Worm (Caenorhabditis elegans) whole organism, young adult: ENCODE results near the gene R11D1.12.

Source experiments
- B0336.3 ChIP-seq: fragments of 200-800 bp; sonication (Bioruptor generic); IDR thresholded peaks from 2 replicates; pipeline ENCODE4 v1.3.6; 2022; ENCODE audit warnings: missing genetic modification characterization, missing compliant biosample characterization
- C17E4.6 ChIP-seq: fragments of 200-800 bp; sonication (Bioruptor generic); IDR thresholded peaks from 2 replicates; pipeline ENCODE4 v1.3.6; 2022; ENCODE audit warnings: missing genetic modification reagents, missing genetic modification characterization, missing compliant biosample characterization
- F23B12.7 ChIP-seq: sonication (generic microtip); optimal IDR thresholded peaks from 2 replicates; lab custom pipeline; 2017; ENCODE audit warnings: missing genetic modification characterization, mild to moderate bottlenecking, missing compliant biosample characterization, antibody characterized with exemption, moderate library complexity; ENCODE audit not compliant: insufficient read depth
- F57A8.1 ChIP-seq: fragments of 200-800 bp; sonication (Bioruptor generic); optimal IDR thresholded peaks from 2 replicates; lab custom pipeline; 2018; ENCODE audit warnings: mild to moderate bottlenecking, missing genetic modification characterization, moderate library complexity, missing compliant biosample characterization
- K12H6.12 ChIP-seq: fragments of 200-800 bp; sonication (Bioruptor generic); optimal IDR thresholded peaks from 2 replicates; lab custom pipeline; 2018; ENCODE audit warnings: mild to moderate bottlenecking, missing genetic modification characterization, missing compliant biosample characterization
- T26A5.8 ChIP-seq: sonication (generic microtip); optimal IDR thresholded peaks from 2 replicates; lab custom pipeline; 2016; ENCODE audit warnings: missing genetic modification characterization, missing compliant biosample characterization
- ama-1 ChIP-seq, 3 experiments: fragments of 150-350 bp in 1 of 3; sonication (generic microtip) in 2 of 3; optimal IDR thresholded peaks; 2 replicates each; lab custom pipeline; 2014 to 2018; ENCODE audit warnings: missing biosample characterization in 2 of 3, missing genetic modification characterization in 2 of 3, missing genetic modification reagents in 2 of 3
- attf-5 ChIP-seq: fragments of 200-800 bp; sonication (Bioruptor generic); optimal IDR thresholded peaks from 2 replicates; lab custom pipeline; 2018; ENCODE audit warnings: mild to moderate bottlenecking, missing genetic modification characterization, missing compliant biosample characterization
- bed-1 ChIP-seq: fragments of 200-800 bp; sonication (Bioruptor generic); IDR thresholded peaks from 2 replicates; pipeline ENCODE4 v1.3.6; 2022; ENCODE audit warnings: missing genetic modification reagents, missing genetic modification characterization, missing compliant biosample characterization
- bed-2 ChIP-seq: fragments of 200-800 bp; sonication (Bioruptor generic); IDR thresholded peaks from 2 replicates; pipeline ENCODE4 v1.3.6; 2022; ENCODE audit warnings: missing genetic modification reagents, missing genetic modification characterization, missing compliant biosample characterization
- cebp-1 ChIP-seq, 2 experiments: fragments of 200-800 bp in 1 of 2; sonication (Bioruptor generic) in 1 of 2; sonication (generic microtip) in 1 of 2; IDR thresholded peaks in 1 of 2; optimal IDR thresholded peaks in 1 of 2; 2 replicates each; pipeline versions ENCODE4 v1.3.6 to Lab custom; 2017 to 2022; ENCODE audit warnings: missing compliant biosample characterization in 2 of 2, missing genetic modification characterization in 2 of 2, mild to moderate bottlenecking in 1 of 2, missing genetic modification reagents in 1 of 2, moderate library complexity in 1 of 2
- ceh-40 ChIP-seq: fragments of 200-800 bp; sonication (Bioruptor generic); IDR thresholded peaks from 2 replicates; pipeline ENCODE4 v1.3.6; 2022; ENCODE audit warnings: missing genetic modification characterization, missing compliant biosample characterization
- ceh-91 ChIP-seq: fragments of 200-800 bp; sonication (Bioruptor generic); IDR thresholded peaks from 2 replicates; pipeline ENCODE4 v1.3.6; 2022; ENCODE audit warnings: missing genetic modification reagents, missing genetic modification characterization, missing compliant biosample characterization
- egl-44 ChIP-seq: fragments of 200-800 bp; sonication (Bioruptor generic); IDR thresholded peaks from 2 replicates; pipeline ENCODE4 v1.3.6; 2022; ENCODE audit warnings: missing genetic modification reagents, missing genetic modification characterization, missing compliant biosample characterization
- gei-17 ChIP-seq: fragments of 200-800 bp; sonication (Bioruptor generic); optimal IDR thresholded peaks from 2 replicates; lab custom pipeline; 2018; ENCODE audit warnings: mild to moderate bottlenecking, missing genetic modification characterization, missing compliant biosample characterization
- him-1 ChIP-seq: sonication (generic microtip); optimal IDR thresholded peaks from 2 replicates; lab custom pipeline; 2016; ENCODE audit warnings: missing genotype, missing genetic modification reagents, missing genetic modification characterization, missing compliant biosample characterization
- hlh-12 ChIP-seq: sonication (generic microtip); optimal IDR thresholded peaks from 2 replicates; lab custom pipeline; 2016; ENCODE audit warnings: missing genetic modification characterization, missing compliant biosample characterization
- hlh-26 ChIP-seq: fragments of 200-800 bp; sonication (Bioruptor generic); conservative IDR thresholded peaks from 2 replicates; pipeline ENCODE4 v1.3.6; 2022; ENCODE audit warnings: missing genetic modification reagents, missing genetic modification characterization, missing compliant biosample characterization
- hrde-1 ChIP-seq: sonication (generic microtip); optimal IDR thresholded peaks from 2 replicates; lab custom pipeline; 2016; ENCODE audit warnings: missing genetic modification characterization, mild to moderate bottlenecking, missing compliant biosample characterization, moderate library complexity, missing genotype, missing genetic modification reagents, borderline replicate concordance
- hsf-1 ChIP-seq: fragments of 200-800 bp; sonication (Bioruptor generic); IDR thresholded peaks from 2 replicates; pipeline ENCODE4 v1.3.6; 2022; ENCODE audit warnings: missing genetic modification reagents, missing genetic modification characterization, missing compliant biosample characterization
- lin-35 ChIP-seq, 3 experiments: fragments of 150-350 bp in 2 of 3; sonication (generic microtip) in 1 of 3; optimal IDR thresholded peaks; 2 replicates each; lab custom pipeline; 2014 to 2018; ENCODE audit warnings: missing biosample characterization in 3 of 3, missing genetic modification characterization in 3 of 3, missing genetic modification reagents in 3 of 3
- lin-54 ChIP-seq: fragments of 200-800 bp; sonication (Bioruptor generic); optimal IDR thresholded peaks from 2 replicates; lab custom pipeline; 2018; ENCODE audit warnings: mild to moderate bottlenecking, missing genetic modification characterization, missing compliant biosample characterization
- lsl-1 ChIP-seq: fragments of 200-800 bp; sonication (Bioruptor generic); optimal IDR thresholded peaks from 2 replicates; lab custom pipeline; 2018; ENCODE audit warnings: mild to moderate bottlenecking, missing genetic modification characterization, moderate library complexity, missing compliant biosample characterization
- lsy-27 ChIP-seq: sonication (generic microtip); optimal IDR thresholded peaks from 2 replicates; lab custom pipeline; 2017; ENCODE audit warnings: missing genetic modification characterization, mild to moderate bottlenecking, missing compliant biosample characterization, antibody characterized with exemption, missing genotype, borderline replicate concordance; ENCODE audit not compliant: insufficient read depth
- madf-6 ChIP-seq: fragments of 200-800 bp; sonication (Bioruptor generic); IDR thresholded peaks from 2 replicates; pipeline ENCODE4 v1.3.6; 2022; ENCODE audit warnings: missing genetic modification reagents, missing genetic modification characterization, missing compliant biosample characterization
- madf-8 ChIP-seq: fragments of 200-800 bp; sonication (Bioruptor generic); conservative IDR thresholded peaks from 2 replicates; pipeline ENCODE4 v1.3.6; 2022; ENCODE audit warnings: missing genetic modification reagents, missing genetic modification characterization, missing compliant biosample characterization
- mcd-1 ChIP-seq: fragments of 200-800 bp; sonication (Bioruptor generic); IDR thresholded peaks from 2 replicates; pipeline ENCODE4 v1.3.6; 2022; ENCODE audit warnings: missing genetic modification reagents, missing genetic modification characterization, missing compliant biosample characterization
- nfya-1 ChIP-seq: sonication (generic microtip); optimal IDR thresholded peaks from 2 replicates; lab custom pipeline; 2017; ENCODE audit warnings: antibody characterized with exemption, missing compliant biosample characterization, missing genetic modification characterization, borderline replicate concordance; ENCODE audit not compliant: insufficient read depth
- nfya-2 ChIP-seq: fragments of 200-800 bp; sonication (Bioruptor generic); IDR thresholded peaks from 2 replicates; pipeline ENCODE4 v1.3.6; 2022; ENCODE audit warnings: missing genetic modification reagents, missing genetic modification characterization, missing compliant biosample characterization
- nfyb-1 ChIP-seq: fragments of 200-800 bp; sonication (Bioruptor generic); IDR thresholded peaks from 2 replicates; pipeline ENCODE4 v1.3.6; 2022; ENCODE audit warnings: missing genetic modification reagents, missing genetic modification characterization, missing compliant biosample characterization
- nhr-120 ChIP-seq: fragments of 200-800 bp; sonication (Bioruptor generic); IDR thresholded peaks from 2 replicates; pipeline ENCODE4 v1.3.6; 2022; ENCODE audit warnings: missing genetic modification characterization, missing compliant biosample characterization
- nhr-179 ChIP-seq: sonication (generic microtip); optimal IDR thresholded peaks from 2 replicates; lab custom pipeline; 2016; ENCODE audit warnings: mild to moderate bottlenecking, missing genetic modification characterization, missing compliant biosample characterization
- nhr-90 ChIP-seq: sonication (generic microtip); optimal IDR thresholded peaks from 2 replicates; lab custom pipeline; 2016; ENCODE audit warnings: missing genotype, mild to moderate bottlenecking, missing genetic modification characterization, missing compliant biosample characterization
- rcor-1 ChIP-seq: fragments of 200-800 bp; sonication (Bioruptor generic); IDR thresholded peaks from 2 replicates; pipeline ENCODE4 v1.3.6; 2022; ENCODE audit warnings: missing genetic modification reagents, missing genetic modification characterization, missing compliant biosample characterization
- snpc-1.1 ChIP-seq: sonication (generic microtip); optimal IDR thresholded peaks from 2 replicates; lab custom pipeline; 2017; ENCODE audit warnings: missing genetic modification characterization, mild to moderate bottlenecking, missing compliant biosample characterization, antibody characterized with exemption, moderate library complexity, missing genotype, missing genetic modification reagents; ENCODE audit not compliant: insufficient read depth
- snpc-1.3 ChIP-seq: sonication (generic microtip); optimal IDR thresholded peaks from 2 replicates; lab custom pipeline; 2017; ENCODE audit warnings: missing genetic modification characterization, mild to moderate bottlenecking, missing compliant biosample characterization, antibody characterized with exemption, moderate library complexity, missing genotype, missing genetic modification reagents; ENCODE audit not compliant: insufficient read depth
- snpc-3.4 ChIP-seq: sonication (generic microtip); optimal IDR thresholded peaks from 2 replicates; lab custom pipeline; 2017; ENCODE audit warnings: missing genetic modification characterization, mild to moderate bottlenecking, missing compliant biosample characterization, antibody characterized with exemption, moderate library complexity, missing genotype, missing genetic modification reagents
- somi-1 ChIP-seq: fragments of 200-800 bp; sonication (Bioruptor generic); optimal IDR thresholded peaks from 2 replicates; lab custom pipeline; 2018; ENCODE audit warnings: mild to moderate bottlenecking, missing genetic modification characterization, missing compliant biosample characterization
- sptf-2 ChIP-seq: fragments of 200-800 bp; sonication (Bioruptor generic); optimal IDR thresholded peaks from 2 replicates; lab custom pipeline; 2018; ENCODE audit warnings: mild to moderate bottlenecking, missing genetic modification characterization, missing compliant biosample characterization
- tbp1 ChIP-seq: fragments of 200-800 bp; sonication (Bioruptor generic); optimal IDR thresholded peaks from 2 replicates; lab custom pipeline; 2018; ENCODE audit warnings: mild to moderate bottlenecking, missing genetic modification characterization, missing compliant biosample characterization
- unc-62 ChIP-seq: fragments of 150-350 bp; optimal IDR thresholded peaks from 2 replicates; lab custom pipeline; 2014; ENCODE audit warnings: missing biosample characterization, missing genetic modification reagents, missing genetic modification characterization
- xnd-1 ChIP-seq: sonication (generic microtip); optimal IDR thresholded peaks from 2 replicates; lab custom pipeline; 2016; ENCODE audit warnings: missing genotype, missing genetic modification reagents, missing genetic modification characterization, missing compliant biosample characterization
- ztf-6 ChIP-seq: fragments of 200-800 bp; sonication (Bioruptor generic); IDR thresholded peaks from 2 replicates; pipeline ENCODE4 v1.3.6; 2022; ENCODE audit warnings: missing genetic modification reagents, missing genetic modification characterization, missing compliant biosample characterization

R11D1.12 gene

ce11 chrV:12768946-12769345, 43.2 kb upstream of the R11D1.12 start, which contains the start of gene srt-43:
Gene srt-43, plus strand, starts transcription at chrV:12769246.
- TF ChIP-seq tbp1 (GFP tag; lab: Kevin White, UChicago) (no peak), nfyb-1 (GFP tag; lab: Robert Waterston, UW) (no peak), lin-35 (GFP tag; optimal IDR thresholded peaks at IDR 0.05; lab: Kevin White, UChicago) (no peak), nfya-2 (GFP tag; lab: Robert Waterston, UW) (no peak), madf-8 (no peak), gei-17 (GFP tag; lab: Kevin White, UChicago) (no peak), nhr-90 (no peak)
- TF ChIP-seq, all 124 proteins: peak for 0

ce11 chrV:12763291-12763995, 37.6 kb upstream of the R11D1.12 start, which contains the start of the genes abcf-1 and scc-3:
Gene abcf-1, minus strand, starts transcription at chrV:12763375.
Gene scc-3, plus strand, starts transcription at chrV:12763945.
- no peak for TF ChIP-seq somi-1 (GFP tag; lab: Kevin White, UChicago)
- TF ChIP-seq madf-6 = peak; percentile 81; the same call in 1 of the 2 replicates
- no peak for TF ChIP-seq bed-1
- no peak for TF ChIP-seq hlh-12 (tag; lab: Kevin White, UChicago)
- TF ChIP-seq rcor-1 (GFP tag; lab: Robert Waterston, UW) = no peak
- TF ChIP-seq hlh-26 (GFP tag; lab: Robert Waterston, UW) = no peak
- TF ChIP-seq lin-35 (GFP tag; optimal IDR thresholded peaks at IDR 0.05; lab: Kevin White, UChicago) = no peak
- TF ChIP-seq hsf-1 (GFP tag; lab: Robert Waterston, UW) = no peak
- TF ChIP-seq lsy-27 (tag; lab: Kevin White, UChicago) = no peak
- no peak for TF ChIP-seq nhr-179 (tag; lab: Kevin White, UChicago)
- TF ChIP-seq snpc-1.3 (tag; lab: Kevin White, UChicago) = peak; percentile 71
- TF ChIP-seq ceh-91 (GFP tag; lab: Robert Waterston, UW) = peak; percentile 61
- no peak for TF ChIP-seq B0336.3
- TF ChIP-seq snpc-3.4 (tag; lab: Kevin White, UChicago) = peak; percentile 42
- TF ChIP-seq F57A8.1 (GFP tag; lab: Kevin White, UChicago) = no peak
- TF ChIP-seq F23B12.7 = peak; percentile 25
- no peak for TF ChIP-seq egl-44 (GFP tag; lab: Robert Waterston, UW)
- no peak for TF ChIP-seq bed-2 (GFP tag; lab: Robert Waterston, UW)
- no peak for TF ChIP-seq ama-1 (optimal IDR thresholded peaks at IDR 0.05; lab: Kevin White, UChicago)
- TF ChIP-seq ama-1 (GFP tag; optimal IDR thresholded peaks at IDR 0.05; lab: Kevin White, UChicago) = no peak
- TF ChIP-seq him-1 (tag; lab: Kevin White, UChicago) = no peak
- peak; percentile 10 for TF ChIP-seq xnd-1 (tag; lab: Kevin White, UChicago)
- no peak for TF ChIP-seq mcd-1 (GFP tag; lab: Robert Waterston, UW)
- no peak for TF ChIP-seq T26A5.8 (tag; lab: Kevin White, UChicago)
- TF ChIP-seq cebp-1 (GFP tag; IDR thresholded peaks at IDR 0.05; lab: Robert Waterston, UW) = no peak
- peak; percentile 80 for TF ChIP-seq cebp-1 (tag; optimal IDR thresholded peaks at IDR 0.05; lab: Kevin White, UChicago)
- no peak for TF ChIP-seq ztf-6
- no peak for TF ChIP-seq hrde-1 (tag; lab: Kevin White, UChicago)
- no peak for TF ChIP-seq C17E4.6 (GFP tag; lab: Robert Waterston, UW)
- TF ChIP-seq nhr-120 (GFP tag; lab: Robert Waterston, UW) = no peak
- no peak for TF ChIP-seq sptf-2 (GFP tag; lab: Kevin White, UChicago)
- peak; percentile 39 for TF ChIP-seq snpc-1.1
- no peak for TF ChIP-seq attf-5 (GFP tag; lab: Kevin White, UChicago)
- no peak for TF ChIP-seq nfya-1 (tag; lab: Kevin White, UChicago)
- TF ChIP-seq lsl-1 = peak; percentile 77
- no peak for TF ChIP-seq K12H6.12 (tag; lab: Kevin White, UChicago)
- TF ChIP-seq madf-8 = peak; percentile 60
- no peak for TF ChIP-seq unc-62 (GFP tag; lab: Kevin White, UChicago)
- no peak for TF ChIP-seq ceh-40 (GFP tag; lab: Robert Waterston, UW)
- TF ChIP-seq lin-54 (GFP tag; lab: Kevin White, UChicago) = peak; percentile 35
